Fruit fly (Drosophila melanogaster) whole organism, embryonic: ENCODE data around the gene Cdc6.

ENCODE experiments used
- Atf-2 ChIP-seq: fragments of 200-800 bp; sonication (Bioruptor generic); optimal IDR thresholded peaks from 2 replicates; lab custom pipeline; 2016; ENCODE audit warnings: missing biosample characterization, missing genetic modification characterization
- CG11093 ChIP-seq: fragments of 200-800 bp; sonication (Bioruptor generic); IDR thresholded peaks from 3 replicates; pipeline ENCODE4 v1.3.6; 2022; ENCODE audit warnings: missing biosample characterization, missing genetic modification characterization
- CG11247 ChIP-seq: fragments of 200-800 bp; sonication (Bioruptor generic); IDR thresholded peaks from 2 replicates; pipeline ENCODE4 v1.3.6; 2022; ENCODE audit warnings: missing biosample characterization, missing genetic modification characterization
- CG12155 ChIP-seq: fragments of 200-800 bp; sonication (Bioruptor generic); optimal IDR thresholded peaks from 3 replicates; lab custom pipeline; 2016; ENCODE audit warnings: missing biosample characterization, missing genetic modification characterization
- CG12236 ChIP-seq: fragments of 200-800 bp; sonication (Bioruptor generic); optimal IDR thresholded peaks from 2 replicates; lab custom pipeline; 2016; ENCODE audit warnings: missing biosample characterization, missing genetic modification characterization
- CG12942 ChIP-seq: fragments of 200-800 bp; sonication (Bioruptor generic); optimal IDR thresholded peaks from 3 replicates; lab custom pipeline; 2016; ENCODE audit warnings: missing biosample characterization, missing genetic modification characterization
- CG13123 ChIP-seq: fragments of 200-800 bp; sonication (Bioruptor generic); optimal IDR thresholded peaks from 2 replicates; lab custom pipeline; 2016; ENCODE audit warnings: missing biosample characterization, missing genetic modification characterization
- CG15269 ChIP-seq: fragments of 200-800 bp; sonication (Bioruptor generic); optimal IDR thresholded peaks from 2 replicates; lab custom pipeline; 2018; ENCODE audit warnings: missing biosample characterization, mild to moderate bottlenecking, missing genetic modification characterization, moderate library complexity
- CG1603 ChIP-seq: fragments of 200-800 bp; sonication (Bioruptor generic); optimal IDR thresholded peaks from 2 replicates; lab custom pipeline; 2019; ENCODE audit warnings: missing biosample characterization, mild to moderate bottlenecking, missing genetic modification characterization, moderate library complexity
- CG17385 ChIP-seq: fragments of 200-800 bp; sonication (Bioruptor generic); optimal IDR thresholded peaks from 3 replicates; lab custom pipeline; 2018; ENCODE audit warnings: missing biosample characterization, mild to moderate bottlenecking, missing genetic modification characterization
- CG18619 ChIP-seq: fragments of 200-800 bp; sonication (Bioruptor generic); optimal IDR thresholded peaks from 3 replicates; lab custom pipeline; 2017; ENCODE audit warnings: missing biosample characterization, mild to moderate bottlenecking, missing genetic modification characterization
- CG2889 ChIP-seq: fragments of 200-800 bp; sonication (Bioruptor generic); IDR thresholded peaks from 3 replicates; pipeline ENCODE4 v1.3.6; 2022; ENCODE audit warnings: missing biosample characterization, missing genetic modification characterization
- CG31365 ChIP-seq: fragments of 200-800 bp; sonication (Bioruptor generic); optimal IDR thresholded peaks from 2 replicates; lab custom pipeline; 2018; ENCODE audit warnings: missing biosample characterization, mild to moderate bottlenecking, missing genetic modification characterization
- CG3847 ChIP-seq: fragments of 200-800 bp; sonication (Bioruptor generic); IDR thresholded peaks from 2 replicates; pipeline ENCODE4 v1.3.6; 2022; ENCODE audit warnings: missing biosample characterization, missing genetic modification characterization
- CG4730 ChIP-seq: fragments of 200-800 bp; sonication (Bioruptor generic); IDR thresholded peaks from 2 replicates; pipeline ENCODE4 v1.3.6; 2022; ENCODE audit warnings: missing biosample characterization, missing genetic modification characterization
- CG6254 ChIP-seq: fragments of 200-800 bp; sonication (Bioruptor generic); optimal IDR thresholded peaks from 3 replicates; lab custom pipeline; 2017; ENCODE audit warnings: mild to moderate bottlenecking, missing biosample characterization, missing genetic modification reagents, missing genetic modification characterization
- CG8359 ChIP-seq: fragments of 200-800 bp; sonication (Bioruptor generic); optimal IDR thresholded peaks from 2 replicates; lab custom pipeline; 2017; ENCODE audit warnings: missing biosample characterization, mild to moderate bottlenecking, missing genetic modification characterization, borderline replicate concordance
- CG9215 ChIP-seq: fragments of 200-800 bp; sonication (Bioruptor generic); IDR thresholded peaks from 2 replicates; pipeline ENCODE4 v1.3.6; 2022; ENCODE audit warnings: missing biosample characterization, missing genetic modification characterization
- CG9437 ChIP-seq: fragments of 200-800 bp; sonication (Bioruptor generic); optimal IDR thresholded peaks from 2 replicates; lab custom pipeline; 2018; ENCODE audit warnings: missing biosample characterization, mild to moderate bottlenecking, missing genetic modification characterization
- Chrac-16 ChIP-seq: fragments of 200-800 bp; sonication (Bioruptor generic); optimal IDR thresholded peaks from 3 replicates; lab custom pipeline; 2016; ENCODE audit warnings: missing biosample characterization, missing genetic modification characterization
- Dbx ChIP-seq: fragments of 200-800 bp; sonication (Bioruptor generic); IDR thresholded peaks from 3 replicates; pipeline ENCODE4 v1.3.6; 2022; ENCODE audit warnings: missing biosample characterization, missing genetic modification characterization
- Dek ChIP-seq: fragments of 200-800 bp; sonication (Bioruptor generic); optimal IDR thresholded peaks from 3 replicates; lab custom pipeline; 2019; ENCODE audit warnings: missing biosample characterization, mild to moderate bottlenecking, missing genetic modification characterization, moderate library complexity
- Gsc ChIP-seq: fragments of 200-800 bp; sonication (Bioruptor generic); IDR thresholded peaks from 2 replicates; pipeline ENCODE4 v1.3.6; 2022; ENCODE audit warnings: missing biosample characterization, missing genetic modification characterization
- Gug ChIP-seq: fragments of 200-800 bp; sonication (Bioruptor generic); IDR thresholded peaks from 4 replicates; pipeline ENCODE4 v1.3.6; 2022; ENCODE audit warnings: missing biosample characterization, missing genetic modification characterization
- Hey ChIP-seq: fragments of 200-800 bp; sonication (Bioruptor generic); optimal IDR thresholded peaks from 3 replicates; lab custom pipeline; 2018; ENCODE audit warnings: missing biosample characterization, mild to moderate bottlenecking, missing genetic modification characterization
- HmgZ ChIP-seq: fragments of 200-800 bp; sonication (Bioruptor generic); optimal IDR thresholded peaks from 2 replicates; lab custom pipeline; 2018; ENCODE audit warnings: missing biosample characterization, mild to moderate bottlenecking, missing genetic modification characterization
- Hr3 ChIP-seq: fragments of 200-800 bp; sonication (Bioruptor generic); optimal IDR thresholded peaks from 3 replicates; lab custom pipeline; 2016; ENCODE audit warnings: missing biosample characterization, missing genetic modification characterization
- Hr39 ChIP-seq: fragments of >200 bp; optimal IDR thresholded peaks from 2 replicates; lab custom pipeline; 2017
- MTF-1 ChIP-seq: fragments of 200-800 bp; sonication (Bioruptor generic); optimal IDR thresholded peaks from 2 replicates; lab custom pipeline; 2018; ENCODE audit warnings: missing biosample characterization, mild to moderate bottlenecking, missing genetic modification characterization, borderline replicate concordance
- Med ChIP-seq: fragments of 200-800 bp; sonication (Bioruptor generic); peaks from one replicate; lab custom pipeline; 2016; ENCODE audit warnings: missing biosample characterization, missing genetic modification characterization, mild to moderate bottlenecking, inconsistent platforms, moderate library complexity
- NFAT ChIP-seq: fragments of 200-800 bp; sonication (Bioruptor generic); IDR thresholded peaks from 2 replicates; pipeline ENCODE4 v1.3.6; 2022; ENCODE audit warnings: missing biosample characterization, missing genetic modification characterization
- Usf ChIP-seq: fragments of 200-800 bp; sonication (Bioruptor generic); optimal IDR thresholded peaks from 2 replicates; lab custom pipeline; 2017; ENCODE audit warnings: missing genotype, missing biosample characterization, missing genetic modification characterization
- al ChIP-seq: fragments of 200-800 bp; sonication (Bioruptor generic); IDR thresholded peaks from 2 replicates; pipeline ENCODE4 v1.3.6; 2022; ENCODE audit warnings: missing biosample characterization, missing genetic modification characterization
- ase ChIP-seq: fragments of 200-800 bp; sonication (Bioruptor generic); IDR thresholded peaks from 3 replicates; pipeline ENCODE4 v1.3.6; 2022; ENCODE audit warnings: missing biosample characterization, missing genetic modification characterization
- bigmax ChIP-seq: fragments of 200-800 bp; sonication (Bioruptor generic); optimal IDR thresholded peaks from 2 replicates; lab custom pipeline; 2018; ENCODE audit warnings: missing biosample characterization, mild to moderate bottlenecking, missing genetic modification characterization
- dm ChIP-seq: fragments of 200-800 bp; sonication (Bioruptor generic); optimal IDR thresholded peaks from 3 replicates; lab custom pipeline; 2016; ENCODE audit warnings: missing biosample characterization, missing genetic modification characterization
- dmrt11E ChIP-seq: fragments of 200-800 bp; sonication (Bioruptor generic); optimal IDR thresholded peaks from 3 replicates; lab custom pipeline; 2018; ENCODE audit warnings: missing biosample characterization, mild to moderate bottlenecking, missing genetic modification characterization, moderate library complexity
- ems ChIP-seq: fragments of 200-800 bp; sonication (Bioruptor generic); optimal IDR thresholded peaks from 3 replicates; lab custom pipeline; 2016; ENCODE audit warnings: missing biosample characterization, missing genetic modification characterization
- fd96Cb ChIP-seq: fragments of 200-800 bp; sonication (Bioruptor generic); optimal IDR thresholded peaks from 2 replicates; lab custom pipeline; 2018; ENCODE audit warnings: missing biosample characterization, mild to moderate bottlenecking, missing genetic modification characterization, moderate library complexity
- gcm ChIP-seq: fragments of 200-800 bp; sonication (Bioruptor generic); optimal IDR thresholded peaks from 2 replicates; lab custom pipeline; 2019; ENCODE audit warnings: missing biosample characterization, mild to moderate bottlenecking, missing genetic modification characterization, moderate library complexity
- insv ChIP-seq, 2 experiments: fragments of 200-800 bp; sonication (Bioruptor generic); optimal IDR thresholded peaks; 3 replicates each; lab custom pipeline; 2016 to 2018; ENCODE audit warnings: missing biosample characterization in 2 of 2, missing genetic modification characterization in 2 of 2
- kah ChIP-seq: fragments of 200-800 bp; sonication (Bioruptor generic); optimal IDR thresholded peaks from 2 replicates; lab custom pipeline; 2018; ENCODE audit warnings: missing biosample characterization, mild to moderate bottlenecking, missing genetic modification characterization
- knrl ChIP-seq: fragments of 200-800 bp; sonication (Bioruptor generic); IDR thresholded peaks from 3 replicates; pipeline ENCODE4 v1.3.6; 2022; ENCODE audit warnings: missing biosample characterization, missing genetic modification characterization; ENCODE audit not compliant: partially characterized antibody
- lilli ChIP-seq: fragments of 200-800 bp; sonication (Bioruptor generic); optimal IDR thresholded peaks from 3 replicates; lab custom pipeline; 2016; ENCODE audit warnings: missing biosample characterization, missing genetic modification characterization
- mld ChIP-seq: fragments of 200-800 bp; sonication (Bioruptor generic); IDR thresholded peaks from 3 replicates; pipeline ENCODE4 v1.3.6; 2022; ENCODE audit warnings: missing biosample characterization, missing genetic modification characterization; ENCODE audit not compliant: partially characterized antibody
- sim ChIP-seq: fragments of 200-800 bp; sonication (Bioruptor generic); IDR thresholded peaks from 2 replicates; pipeline ENCODE4 v1.3.6; 2022; ENCODE audit warnings: missing biosample characterization, missing genetic modification characterization
- sob ChIP-seq: fragments of 200-800 bp; sonication (Bioruptor generic); IDR thresholded peaks from 2 replicates; pipeline ENCODE4 v1.3.6; 2022; ENCODE audit warnings: missing biosample characterization, missing genetic modification characterization
- trh ChIP-seq: fragments of 200-800 bp; sonication (Bioruptor generic); optimal IDR thresholded peaks from 2 replicates; lab custom pipeline; 2016; ENCODE audit warnings: missing biosample characterization, missing genetic modification characterization
- unc-4 ChIP-seq: fragments of 200-800 bp; sonication (Bioruptor generic); IDR thresholded peaks from 2 replicates; pipeline ENCODE4 v1.3.6; 2022; ENCODE audit warnings: missing biosample characterization, missing genetic modification characterization; ENCODE audit not compliant: partially characterized antibody
- vfl ChIP-seq: fragments of 200-800 bp; sonication (Bioruptor generic); optimal IDR thresholded peaks from 2 replicates; lab custom pipeline; 2016; ENCODE audit warnings: missing biosample characterization, missing genetic modification characterization

Gene Cdc6

dm6 chr3L:8672199-8673059 is 38.6 kb upstream of the Cdc6 start (continued):
- peak; percentile 100 for TF ChIP-seq CG8359
- TF ChIP-seq ems (GFP tag; lab: Kevin White, UChicago), result no peak
- peak; percentile 55 for TF ChIP-seq CG15269 (tag; lab: Kevin White, UChicago)
- no peak for TF ChIP-seq mld (GFP tag; lab: Robert Waterston, UW)
- peak; percentile 67 for TF ChIP-seq lilli (GFP tag; lab: Kevin White, UChicago)
- no peak for TF ChIP-seq CG13123 (GFP tag; lab: Kevin White, UChicago)
- peak; percentile 19 for TF ChIP-seq CG17385 (GFP tag; lab: Kevin White, UChicago)
- no peak for TF ChIP-seq Gsc (GFP tag; lab: Robert Waterston, UW)
- TF ChIP-seq Usf (GFP tag; lab: Kevin White, UChicago), result no peak
- peak; percentile 22 for TF ChIP-seq Hr3 (GFP tag; lab: Kevin White, UChicago)
- TF ChIP-seq CG11093 (GFP tag; lab: Robert Waterston, UW), result 0 out of 3 replicates have a peak, but pooled peaks have one; percentile 32
- no peak for TF ChIP-seq CG11247 (GFP tag; lab: Robert Waterston, UW)
- no peak for TF ChIP-seq Hey
- TF ChIP-seq CG2889 (GFP tag; lab: Robert Waterston, UW), result peak; percentile 33; the same call in 1 of the 3 replicates
- TF ChIP-seq CG9215, result peak; percentile 31; the same call in 1 of the 2 replicates
- TF ChIP-seq CG31365 (tag; lab: Kevin White, UChicago), result no peak
- peak; percentile 58 for TF ChIP-seq Dek
- peak; percentile 76; the same call in 2 of the 3 replicates for TF ChIP-seq Dbx (GFP tag; lab: Robert Waterston, UW)
- TF ChIP-seq knrl, result no peak
- no peak for TF ChIP-seq insv (GFP tag; optimal IDR thresholded peaks at IDR 0.05; lab: Kevin White, UChicago)
- no peak for TF ChIP-seq CG12236 (GFP tag; lab: Kevin White, UChicago)
- no peak for TF ChIP-seq CG9437 (GFP tag; lab: Kevin White, UChicago)
- no peak for TF ChIP-seq bigmax (GFP tag; lab: Kevin White, UChicago)
- no peak for TF ChIP-seq dm (GFP tag; lab: Kevin White, UChicago)
- TF ChIP-seq Chrac-16 (GFP tag; lab: Kevin White, UChicago), result no peak
- no peak for TF ChIP-seq Hr39
- no peak for TF ChIP-seq MTF-1
- TF ChIP-seq unc-4, result no peak
- peak; percentile 20 for TF ChIP-seq vfl (GFP tag; lab: Kevin White, UChicago)
- no peak for TF ChIP-seq kah (GFP tag; lab: Kevin White, UChicago)
- TF ChIP-seq CG6254 (GFP tag; lab: Kevin White, UChicago), result no peak
- no peak for TF ChIP-seq gcm (GFP tag; lab: Kevin White, UChicago)
- peak; percentile 45 for TF ChIP-seq CG18619 (GFP tag; lab: Kevin White, UChicago)
- peak; percentile 45; the same call in 1 of the 2 replicates for TF ChIP-seq al
- peak; percentile 23 for TF ChIP-seq CG1603
- TF ChIP-seq dmrt11E (tag; lab: Kevin White, UChicago), result no peak
- TF ChIP-seq CG4730, result no peak
- peak; percentile 35 for TF ChIP-seq CG12155 (GFP tag; lab: Kevin White, UChicago)
- TF ChIP-seq fd96Cb, result no peak
- no peak for TF ChIP-seq ase (GFP tag; lab: Robert Waterston, UW)
- TF ChIP-seq NFAT (GFP tag; lab: Robert Waterston, UW), result no peak
- peak; percentile 75 for TF ChIP-seq Med (GFP tag; lab: Kevin White, UChicago)
- no peak for TF ChIP-seq trh (GFP tag; lab: Kevin White, UChicago)
- TF ChIP-seq Gug (GFP tag; lab: Robert Waterston, UW), result no peak
- no peak for TF ChIP-seq CG12942
- TF ChIP-seq CG3847 (GFP tag; lab: Robert Waterston, UW), result peak; percentile 59
- no peak for TF ChIP-seq sim (GFP tag; lab: Robert Waterston, UW)
- peak; percentile 31 for TF ChIP-seq HmgZ (tag; lab: Kevin White, UChicago)
- no peak for TF ChIP-seq Atf-2 (GFP tag; lab: Kevin White, UChicago)
- TF ChIP-seq sob (GFP tag; lab: Robert Waterston, UW), result 0 out of 2 replicates have a peak, but pooled peaks have one; percentile 11
